Fruit fly (Drosophila melanogaster): ENCODE measurements around the gene CG14408.

The CG14408 gene

dm6 chrX:14839739-14840347 lies 8.0 kb upstream of the CG14408 start (continued):
- TF ChIP-seq Ets21C (GFP tag; optimal IDR thresholded peaks at IDR 0.05) = no peak
- TF ChIP-seq lz (GFP tag; optimal IDR thresholded peaks at IDR 0.05) = peak; percentile 41
- TF ChIP-seq Hr4 (GFP tag; optimal IDR thresholded peaks at IDR 0.05) = peak; percentile 5
- peak; percentile 38 for TF ChIP-seq topi (GFP tag; optimal IDR thresholded peaks at IDR 0.05)
- peak; percentile 13 for TF ChIP-seq Ets96B (tag; optimal IDR thresholded peaks at IDR 0.05)
- TF ChIP-seq OdsH (GFP tag; optimal IDR thresholded peaks at IDR 0.05) = peak; percentile 3
- no peak for TF ChIP-seq Sox15 (GFP tag; optimal IDR thresholded peaks at IDR 0.05)
- peak; percentile 16 for TF ChIP-seq Eip75B (GFP tag; optimal IDR thresholded peaks at IDR 0.05)
- TF ChIP-seq CG10631 (GFP tag; optimal IDR thresholded peaks at IDR 0.05) = peak; percentile 35
- TF ChIP-seq CG8119 (GFP tag; IDR thresholded peaks at IDR 0.05) = peak; percentile 30; the same call in 2 of the 3 replicates
- TF ChIP-seq CG34406 (GFP tag; optimal IDR thresholded peaks at IDR 0.05) = no peak
- TF ChIP-seq Blimp-1 (GFP tag; optimal IDR thresholded peaks at IDR 0.05) = no peak
- peak; percentile 46 for TF ChIP-seq CG31627 (GFP tag; optimal IDR thresholded peaks at IDR 0.05)
- TF ChIP-seq fd85E (GFP tag; optimal IDR thresholded peaks at IDR 0.05) = no peak
- TF ChIP-seq CG6163 (GFP tag; IDR thresholded peaks at IDR 0.05) = peak; percentile 66; the same call in 2 of the 3 replicates
- TF ChIP-seq CG4318 (GFP tag; optimal IDR thresholded peaks at IDR 0.05) = no peak
- peak; percentile 19 for TF ChIP-seq vri (GFP tag; optimal IDR thresholded peaks at IDR 0.05)
- no peak for TF ChIP-seq Hr38 (GFP tag; optimal IDR thresholded peaks at IDR 0.05)
- TF ChIP-seq Sox102F (GFP tag; optimal IDR thresholded peaks at IDR 0.05) = peak; percentile 15
- TF ChIP-seq CG32006 (GFP tag; optimal IDR thresholded peaks at IDR 0.05) = peak; percentile 36
- no peak for TF ChIP-seq dac (GFP tag; optimal IDR thresholded peaks at IDR 0.05)

dm6 chrX:14839047-14839446 lies 7.2 kb upstream of the CG14408 start, which contains the start of the genes CG32590 and Flo2:
Gene CG32590 (minus strand): TSS chrX:14839106.
Gene Flo2 (plus strand): TSS chrX:14839376.
- peak; percentile 29 for TF ChIP-seq CG10669 (GFP tag; optimal IDR thresholded peaks at IDR 0.05)
- peak; percentile 77 for TF ChIP-seq acj6 (GFP tag; optimal IDR thresholded peaks at IDR 0.05)
- peak; percentile 71 for TF ChIP-seq esn (GFP tag; optimal IDR thresholded peaks at IDR 0.05)
- TF ChIP-seq Lpt (GFP tag; optimal IDR thresholded peaks at IDR 0.05) = peak; percentile 46
- no peak for TF ChIP-seq CG9139 (GFP tag; optimal IDR thresholded peaks at IDR 0.05)
- TF ChIP-seq CG4318 (GFP tag; optimal IDR thresholded peaks at IDR 0.05) = no peak
- TF ChIP-seq CG3919 (GFP tag; optimal IDR thresholded peaks at IDR 0.05) = peak; percentile 60
- TF ChIP-seq Eip93F (GFP tag; optimal IDR thresholded peaks at IDR 0.05) = peak; percentile 29
- TF ChIP-seq CG11294 (GFP tag; IDR thresholded peaks at IDR 0.05) = peak; percentile 51; the same call in 1 of the 2 replicates
- TF ChIP-seq dac (GFP tag; optimal IDR thresholded peaks at IDR 0.05) = no peak
- TF ChIP-seq Sox14 (GFP tag; optimal IDR thresholded peaks at IDR 0.05) = peak; percentile 60
- no peak for TF ChIP-seq CG6854 (GFP tag; optimal IDR thresholded peaks at IDR 0.05)
- peak; percentile 67 for TF ChIP-seq lz (GFP tag; optimal IDR thresholded peaks at IDR 0.05)
- TF ChIP-seq CG32006 (GFP tag; optimal IDR thresholded peaks at IDR 0.05) = no peak
- TF ChIP-seq svp (GFP tag) = peak; percentile 84
- TF ChIP-seq CG8119 (GFP tag; IDR thresholded peaks at IDR 0.05) = no peak
- TF ChIP-seq vri (GFP tag; optimal IDR thresholded peaks at IDR 0.05) = peak; percentile 61
- TF ChIP-seq CG3032 (tag; optimal IDR thresholded peaks at IDR 0.05) = peak; percentile 53
- no peak for TF ChIP-seq CG1621 (tag; optimal IDR thresholded peaks at IDR 0.05)
- no peak for TF ChIP-seq Blimp-1 (GFP tag; optimal IDR thresholded peaks at IDR 0.05)
- peak; percentile 69 for TF ChIP-seq Hr4 (GFP tag; optimal IDR thresholded peaks at IDR 0.05)
- TF ChIP-seq achi (GFP tag; optimal IDR thresholded peaks at IDR 0.05) = peak; percentile 58
- TF ChIP-seq cyc (GFP tag; optimal IDR thresholded peaks at IDR 0.05) = peak; percentile 67
- TF ChIP-seq CG6808 (GFP tag; optimal IDR thresholded peaks at IDR 0.05) = no peak
- peak; percentile 70 for TF ChIP-seq topi (GFP tag; optimal IDR thresholded peaks at IDR 0.05)
- TF ChIP-seq Ets21C (GFP tag; optimal IDR thresholded peaks at IDR 0.05) = peak; percentile 68
- peak; percentile 39 for TF ChIP-seq CG8319 (GFP tag; optimal IDR thresholded peaks at IDR 0.05)
- no peak for TF ChIP-seq fkh (GFP tag; optimal IDR thresholded peaks at IDR 0.05)
- peak; percentile 71 for TF ChIP-seq OdsH (GFP tag; optimal IDR thresholded peaks at IDR 0.05)
- no peak for TF ChIP-seq CG16779 (tag; optimal IDR thresholded peaks at IDR 0.05)
- TF ChIP-seq CG34406 (GFP tag; optimal IDR thresholded peaks at IDR 0.05) = peak; percentile 59
- peak; percentile 53 for TF ChIP-seq Ets96B (tag; optimal IDR thresholded peaks at IDR 0.05)
- TF ChIP-seq Met (GFP tag; optimal IDR thresholded peaks at IDR 0.05) = peak; percentile 48
- TF ChIP-seq net (GFP tag; optimal IDR thresholded peaks at IDR 0.05) = peak; percentile 10
- 0 out of 2 replicates have a peak, but pooled peaks have one; percentile 45 for TF ChIP-seq CG15336 (GFP tag; IDR thresholded peaks at IDR 0.05)
- no peak for TF ChIP-seq spab (GFP tag; optimal IDR thresholded peaks at IDR 0.05)
- no peak for TF ChIP-seq CG6276 (GFP tag; optimal IDR thresholded peaks at IDR 0.05)
- no peak for TF ChIP-seq CG10631 (GFP tag; optimal IDR thresholded peaks at IDR 0.05)
- TF ChIP-seq CG11762 (GFP tag; optimal IDR thresholded peaks at IDR 0.05; ENCODE audit: insufficient read depth) = peak; percentile 10
- peak; percentile 41 for TF ChIP-seq dsx (GFP tag; optimal IDR thresholded peaks at IDR 0.05; ENCODE audit: poor library complexity, severe bottlenecking)
- TF ChIP-seq Eip75B (GFP tag; optimal IDR thresholded peaks at IDR 0.05) = peak; percentile 22
